Worm (Caenorhabditis elegans): ENCODE data around the gene Y48G9A.6.

- no peak for TF ChIP-seq bed-3 (GFP tag; optimal IDR thresholded peaks at IDR 0.05)
- TF ChIP-seq lin-32 (GFP tag; optimal IDR thresholded peaks at IDR 0.05), result no peak
- no peak for TF ChIP-seq ceh-43 (GFP tag; optimal IDR thresholded peaks at IDR 0.05)
- no peak for TF ChIP-seq ham-2 (GFP tag; optimal IDR thresholded peaks at IDR 0.05)
- TF ChIP-seq unc-62 (GFP tag; optimal IDR thresholded peaks at IDR 0.05), result peak; percentile 34
- TF ChIP-seq snpc-4 (tag; optimal IDR thresholded peaks at IDR 0.05), result no peak
- no peak for TF ChIP-seq unc-39 (tag; optimal IDR thresholded peaks at IDR 0.05)
These were observed 14.4 kb downstream of the Y48G9A.6 start for ce11 chrIII:2132059-2132458.
